Worm (Caenorhabditis elegans) whole organism, L2 larva: ENCODE measurements around the gene ugt-38.

Source experiments
- F13H6.1 ChIP-seq: sonication (generic microtip); optimal IDR thresholded peaks from 2 replicates; lab custom pipeline; 2016; ENCODE audit warnings: missing genetic modification characterization, missing compliant biosample characterization
- elt-3 ChIP-seq: sonication (generic microtip); optimal IDR thresholded peaks from 2 replicates; lab custom pipeline; 2017; ENCODE audit warnings: missing biosample characterization, missing genetic modification characterization
- lin-39 ChIP-seq: fragments of 150-350 bp; optimal IDR thresholded peaks from 2 replicates; lab custom pipeline; 2014; ENCODE audit warnings: missing biosample characterization, missing genetic modification reagents, missing genetic modification characterization
- lsy-2 ChIP-seq, 2 experiments: fragments of 150-350 bp in 1 of 2; sonication (generic microtip) in 1 of 2; optimal IDR thresholded peaks; 2 replicates each; lab custom pipeline; 2014 to 2017; ENCODE audit warnings: missing biosample characterization in 2 of 2, missing genetic modification characterization in 2 of 2
- mdl-1 ChIP-seq, 2 experiments: fragments of 150-350 bp in 1 of 2; sonication (generic microtip) in 1 of 2; optimal IDR thresholded peaks; 2 replicates each; lab custom pipeline; 2017; ENCODE audit warnings: missing biosample characterization in 2 of 2, missing genetic modification characterization in 2 of 2
- unc-62 ChIP-seq: fragments of 150-350 bp; optimal IDR thresholded peaks from 2 replicates; lab custom pipeline; 2014; ENCODE audit warnings: missing biosample characterization, missing genetic modification reagents, missing genetic modification characterization

DNA sequence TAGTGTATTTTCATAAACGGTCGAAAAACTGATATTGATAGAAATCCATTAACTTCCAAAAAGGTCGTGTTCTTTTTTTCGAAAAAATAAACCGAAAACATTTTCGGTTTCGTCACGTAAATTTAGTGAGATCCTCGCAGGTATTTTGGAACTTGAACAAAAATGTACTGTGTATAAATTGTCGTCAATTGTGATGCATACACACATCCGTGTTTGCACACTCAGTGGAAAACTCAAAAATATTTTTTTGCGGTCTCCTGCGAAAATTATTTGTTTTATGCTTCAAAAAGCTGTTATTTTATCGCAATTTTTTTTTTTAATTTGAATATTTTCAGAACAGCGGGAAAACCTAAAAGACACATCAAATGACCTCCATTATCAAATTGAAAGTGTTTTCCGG lies 31.6 kb upstream of the ugt-38 start, which contains the start of gene cpsf-2:
- TF ChIP-seq elt-3 (tag; lab: Kevin White, UChicago) (no peak), F13H6.1 (no peak), mdl-1 (tag; optimal IDR thresholded peaks at IDR 0.05; lab: Kevin White, UChicago) (no peak), unc-62 (GFP tag; lab: Kevin White, UChicago) (no peak), lsy-2 (tag; optimal IDR thresholded peaks at IDR 0.05; lab: Kevin White, UChicago) (peak in 1 of 2 experiments; percentile 25), lin-39 (tag; lab: Kevin White, UChicago) (no peak)
